Fruit fly (Drosophila melanogaster): ENCODE measurements around the gene CG34129.

CG34129 gene

DNA sequence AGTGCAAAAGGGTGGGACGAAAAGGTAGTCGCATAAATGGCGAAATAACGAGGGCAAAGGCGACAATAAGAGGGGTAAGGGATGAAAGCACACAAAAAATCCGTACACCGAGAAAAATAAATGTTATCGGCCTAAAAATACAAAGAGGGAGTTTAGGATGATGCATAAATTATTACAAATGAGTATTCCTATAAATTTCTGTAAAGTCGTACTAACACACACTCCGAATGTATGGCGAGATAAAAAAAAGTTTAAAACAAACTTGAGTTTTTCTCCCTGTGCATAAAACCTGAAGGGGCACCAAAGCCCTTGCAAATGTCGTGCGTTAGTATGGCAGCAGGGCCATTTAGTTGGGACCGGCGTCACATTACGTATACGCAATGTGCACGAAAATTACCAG, 19.0 kb downstream of the CG34129 start (continued):
- no peak for TF ChIP-seq Neu2 (GFP tag; optimal IDR thresholded peaks at IDR 0.05; ENCODE audit: borderline replicate concordance)
- TF ChIP-seq CG12391 (tag; optimal IDR thresholded peaks at IDR 0.05) = no peak
- no peak; the same call in 2 of the 3 replicates for TF ChIP-seq B-H1 (GFP tag; IDR thresholded peaks at IDR 0.05)
- peak; percentile 60 for TF ChIP-seq BtbVII (GFP tag; optimal IDR thresholded peaks at IDR 0.05)
- no peak for TF ChIP-seq D (optimal IDR thresholded peaks at IDR 0.05)
- TF ChIP-seq D (GFP tag; optimal IDR thresholded peaks at IDR 0.05) = peak; percentile 16
- peak; percentile 55 for TF ChIP-seq sqz (GFP tag; optimal IDR thresholded peaks at IDR 0.05)
- TF ChIP-seq mld (GFP tag; IDR thresholded peaks at IDR 0.05; ENCODE audit: partially characterized antibody) = no peak
- no peak for TF ChIP-seq Lim3 (GFP tag; IDR thresholded peaks at IDR 0.05)
- TF ChIP-seq HLH54F (GFP tag; optimal IDR thresholded peaks at IDR 0.05) = no peak
- peak; percentile 69 for TF ChIP-seq CG17359 (tag; optimal IDR thresholded peaks at IDR 0.05)
- TF ChIP-seq tap (tag; optimal IDR thresholded peaks at IDR 0.05) = peak; percentile 50

- no peak for TF ChIP-seq CG13287 (GFP tag; IDR thresholded peaks at IDR 0.05; ENCODE audit: partially characterized antibody)
- no peak for TF ChIP-seq CG14710 (tag; optimal IDR thresholded peaks at IDR 0.05)
- no peak for TF ChIP-seq CG6654 (GFP tag; optimal IDR thresholded peaks at IDR 0.05)
- peak; percentile 74 for TF ChIP-seq ewg (GFP tag; optimal IDR thresholded peaks at IDR 0.05)
- no peak for TF ChIP-seq luna (GFP tag; optimal IDR thresholded peaks at IDR 0.05)
- TF ChIP-seq en (GFP tag; optimal IDR thresholded peaks at IDR 0.05) = no peak
- no peak for TF ChIP-seq pho (GFP tag; optimal IDR thresholded peaks at IDR 0.05)
- no peak for TF ChIP-seq cas (GFP tag; IDR thresholded peaks at IDR 0.05)
- peak; percentile 51 for TF ChIP-seq Jarid2 (GFP tag; optimal IDR thresholded peaks at IDR 0.05)
- no peak for TF ChIP-seq Oaz (GFP tag; IDR thresholded peaks at IDR 0.05)
- no peak for TF ChIP-seq Atf6 (GFP tag; IDR thresholded peaks at IDR 0.05)
- no peak for TF ChIP-seq CG1233 (GFP tag; optimal IDR thresholded peaks at IDR 0.05)
- no peak for TF ChIP-seq bsh (GFP tag; optimal IDR thresholded peaks at IDR 0.05)
- TF ChIP-seq az2 (GFP tag; optimal IDR thresholded peaks at IDR 0.05) = no peak
- no peak for TF ChIP-seq CG34376 (GFP tag; optimal IDR thresholded peaks at IDR 0.05)
- peak; percentile 34 for TF ChIP-seq abd-A (tag; optimal IDR thresholded peaks at IDR 0.05)
- TF ChIP-seq HLH3B (GFP tag; IDR thresholded peaks at IDR 0.05) = no peak
- TF ChIP-seq Optix (GFP tag; IDR thresholded peaks at IDR 0.05) = no peak
- TF ChIP-seq CG9437 (GFP tag; optimal IDR thresholded peaks at IDR 0.05) = peak; percentile 46
- TF ChIP-seq Adf1 (GFP tag; IDR thresholded peaks at IDR 0.05) = peak; percentile 58
- TF ChIP-seq Deaf1 (tag; optimal IDR thresholded peaks at IDR 0.05) = peak; percentile 80
- no peak for TF ChIP-seq Hr3 (GFP tag; optimal IDR thresholded peaks at IDR 0.05)
- no peak for TF ChIP-seq Blimp-1 (GFP tag; optimal IDR thresholded peaks at IDR 0.05)
- TF ChIP-seq CG2875 (GFP tag; optimal IDR thresholded peaks at IDR 0.05) = no peak
- TF ChIP-seq repo (GFP tag; optimal IDR thresholded peaks at IDR 0.05) = no peak
- TF ChIP-seq CG18599 (GFP tag; optimal IDR thresholded peaks at IDR 0.05) = peak; percentile 0
- TF ChIP-seq Lhr (GFP tag; optimal IDR thresholded peaks at IDR 0.05) = no peak
- TF ChIP-seq CG13775 (GFP tag; optimal IDR thresholded peaks at IDR 0.05) = no peak
- no peak for TF ChIP-seq CG1647 (GFP tag; optimal IDR thresholded peaks at IDR 0.05)
- TF ChIP-seq CG33557 (GFP tag; optimal IDR thresholded peaks at IDR 0.05) = no peak
- TF ChIP-seq crp (GFP tag; optimal IDR thresholded peaks at IDR 0.05) = no peak
These were observed 20.4 kb downstream of the CG34129 start, which contains the start of gene CG31323 for dm6 chr3R:26170644-26171043. CG31323 (plus strand) TSS chr3R:26170847.

Measured in whole organism, embryonic.